Fruit fly (Drosophila melanogaster): Measurements from ENCODE around the gene CG34124.

CG34124 gene

DNA sequence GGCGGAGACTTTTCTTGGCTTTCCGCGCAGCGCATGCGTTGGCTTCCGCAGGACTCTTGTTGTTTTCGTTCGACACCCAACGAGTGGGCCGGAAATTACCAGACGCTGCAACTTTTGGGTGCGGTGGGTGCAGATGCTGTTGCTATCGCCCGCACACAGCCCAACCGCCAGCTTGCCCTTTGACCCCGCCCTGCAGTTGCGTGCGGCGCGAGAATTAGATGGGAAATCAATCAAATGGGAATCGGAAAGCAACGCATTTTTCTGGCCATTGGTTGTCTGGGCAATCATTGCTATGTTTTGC, 47.2 kb downstream of the CG34124 start:
- no peak for TF ChIP-seq CG6683 (GFP tag; optimal IDR thresholded peaks at IDR 0.05)
- no peak for TF ChIP-seq esg (GFP tag; conservative IDR thresholded peaks at IDR 0.05)
- 0 out of 4 replicates have a peak, but pooled peaks have one; percentile 52 for TF ChIP-seq chinmo (GFP tag; IDR thresholded peaks at IDR 0.05; ENCODE audit: partially characterized antibody)
- TF ChIP-seq Sry-δ (GFP tag; optimal IDR thresholded peaks at IDR 0.05), result no peak
- TF ChIP-seq z (GFP tag; IDR thresholded peaks at IDR 0.05), result 0 out of 3 replicates have a peak, but pooled peaks have one; percentile 24
- TF ChIP-seq CG6791 (GFP tag; IDR thresholded peaks at IDR 0.05; ENCODE audit: partially characterized antibody), result 0 out of 3 replicates have a peak, but pooled peaks have one; percentile 26
- TF ChIP-seq Hr78 (GFP tag; optimal IDR thresholded peaks at IDR 0.05), result peak in 1 of 2 experiments; percentile 89
- no peak for TF ChIP-seq amos (GFP tag; IDR thresholded peaks at IDR 0.05; ENCODE audit: partially characterized antibody)
- no peak for TF ChIP-seq dm (GFP tag; optimal IDR thresholded peaks at IDR 0.05)

DNA sequence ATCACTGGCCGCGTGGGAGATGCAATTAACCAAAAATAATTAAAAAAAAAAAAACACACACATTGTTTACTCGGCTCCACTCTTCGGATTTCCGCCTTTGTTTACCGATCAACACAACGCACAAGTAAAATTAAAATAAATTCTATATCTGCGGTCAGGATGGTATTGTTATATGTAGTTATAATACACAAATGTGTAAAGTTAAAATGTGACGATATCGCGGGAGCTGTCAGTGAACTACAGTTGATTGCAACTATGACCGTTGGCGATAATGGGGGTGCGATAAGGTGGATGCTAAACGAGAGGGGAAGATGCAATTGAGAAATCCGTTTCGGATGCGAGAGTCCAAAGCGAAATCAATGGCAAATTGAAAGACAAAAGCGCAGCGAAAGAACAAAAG, 48.1 kb downstream of the CG34124 start:
- TF ChIP-seq sens (GFP tag) (peak; percentile 55), CG2129 (GFP tag; IDR thresholded peaks at IDR 0.05; ENCODE audit: partially characterized antibody) (no peak), sr (GFP tag; IDR thresholded peaks at IDR 0.05) (peak; percentile 24; the same call in 1 of the 3 replicates)

DNA sequence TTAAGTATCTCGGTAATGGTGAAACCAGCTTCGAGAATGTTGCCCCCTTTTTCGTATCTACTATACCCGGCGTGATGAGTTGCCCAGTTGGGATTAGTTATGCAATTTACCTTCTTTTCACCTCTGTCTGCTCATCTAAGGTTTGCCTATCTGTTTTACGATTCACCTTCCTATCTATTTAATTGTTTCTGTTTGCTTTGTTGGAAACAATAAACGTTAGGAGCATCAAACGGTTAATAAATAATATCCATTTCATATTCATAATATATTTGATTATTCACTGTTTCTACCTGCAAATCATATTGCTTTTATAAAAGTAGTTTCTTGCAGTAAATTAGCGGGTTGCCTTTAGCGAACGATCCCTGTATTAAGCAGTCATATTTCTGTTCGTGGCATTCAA, 49.0 kb downstream of the CG34124 start:
- TF ChIP-seq al (GFP tag; IDR thresholded peaks at IDR 0.05), result no peak
- TF ChIP-seq CG10274 (GFP tag; optimal IDR thresholded peaks at IDR 0.05), result no peak
- peak; percentile 40; the same call in 1 of the 2 replicates for TF ChIP-seq slbo (GFP tag; IDR thresholded peaks at IDR 0.05)
- TF ChIP-seq hbn (GFP tag; IDR thresholded peaks at IDR 0.05; ENCODE audit: partially characterized antibody), result no peak
- no peak for TF ChIP-seq CG6765 (GFP tag; optimal IDR thresholded peaks at IDR 0.05)
- TF ChIP-seq cg (GFP tag; optimal IDR thresholded peaks at IDR 0.05), result no peak
- no peak for TF ChIP-seq CG13424 (tag; optimal IDR thresholded peaks at IDR 0.05)
- 0 out of 2 replicates have a peak, but pooled peaks have one; percentile 9 for TF ChIP-seq Drgx (GFP tag; IDR thresholded peaks at IDR 0.05)
- TF ChIP-seq Atf3 (GFP tag; optimal IDR thresholded peaks at IDR 0.05), result no peak
- peak; percentile 7 for TF ChIP-seq Meics (GFP tag; optimal IDR thresholded peaks at IDR 0.05)
- TF ChIP-seq CG3281 (GFP tag; optimal IDR thresholded peaks at IDR 0.05), result peak; percentile 20
- 0 out of 3 replicates have a peak, but pooled peaks have one; percentile 18 for TF ChIP-seq CG11695 (GFP tag; IDR thresholded peaks at IDR 0.05)
- no peak for TF ChIP-seq cad (GFP tag; optimal IDR thresholded peaks at IDR 0.05)
- no peak for TF ChIP-seq HHEX (GFP tag; optimal IDR thresholded peaks at IDR 0.05)
- peak; percentile 65 for TF ChIP-seq grau (tag; optimal IDR thresholded peaks at IDR 0.05)
- TF ChIP-seq Rfx (GFP tag; IDR thresholded peaks at IDR 0.05), result peak; percentile 8; the same call in 1 of the 2 replicates
- TF ChIP-seq cwo (GFP tag; optimal IDR thresholded peaks at IDR 0.05), result peak; percentile 14
- no peak for TF ChIP-seq CG4730 (GFP tag; IDR thresholded peaks at IDR 0.05)
- no peak for TF ChIP-seq CG10431 (GFP tag; optimal IDR thresholded peaks at IDR 0.05)
- TF ChIP-seq CG9932 (GFP tag; IDR thresholded peaks at IDR 0.05), result peak; percentile 20; the same call in 1 of the 2 replicates
- TF ChIP-seq CG12299 (tag; optimal IDR thresholded peaks at IDR 0.05), result no peak
- TF ChIP-seq CG13894 (tag; optimal IDR thresholded peaks at IDR 0.05), result no peak
- TF ChIP-seq CG34376 (GFP tag; optimal IDR thresholded peaks at IDR 0.05), result no peak
- peak; percentile 21 for TF ChIP-seq lab (GFP tag; optimal IDR thresholded peaks at IDR 0.05)
- peak in 1 of 2 experiments; percentile 43 for TF ChIP-seq Pdp1 (GFP tag; optimal IDR thresholded peaks at IDR 0.05)
- no peak for TF ChIP-seq Ravus (GFP tag; IDR thresholded peaks at IDR 0.05)
- peak; percentile 24 for TF ChIP-seq CG2120 (GFP tag; optimal IDR thresholded peaks at IDR 0.05)
- TF ChIP-seq CG2678 (tag; optimal IDR thresholded peaks at IDR 0.05), result peak; percentile 29
- TF ChIP-seq sens (GFP tag), result peak; percentile 17
- TF ChIP-seq fru (optimal IDR thresholded peaks at IDR 0.05), result no peak
- TF ChIP-seq pnt (GFP tag; optimal IDR thresholded peaks at IDR 0.05), result no peak

Measured in whole organism, embryonic.